Worm (Caenorhabditis elegans): ENCODE results near the gene C04C3.4.
A peak's percentile ranks its signal among the peaks of the same experiment; 100 is the strongest.

ce11 chrIV:3385337-3386215 lies 8.6 kb upstream of the C04C3.4 start, which contains the start of gene mai-2:
- TF ChIP-seq ztf-11 (tag; optimal IDR thresholded peaks at IDR 0.05) (no peak), nhr-25 (tag; optimal IDR thresholded peaks at IDR 0.05) (peak; percentile 20), ama-1 (optimal IDR thresholded peaks at IDR 0.05) (peak; percentile 52), egl-27 (tag; optimal IDR thresholded peaks at IDR 0.05) (no peak), ceh-16 (tag; optimal IDR thresholded peaks at IDR 0.05) (no peak), nhr-11 (tag; optimal IDR thresholded peaks at IDR 0.05) (no peak), nhr-237 (tag; optimal IDR thresholded peaks at IDR 0.05) (no peak), F13H6.1 (tag; optimal IDR thresholded peaks at IDR 0.05) (peak; percentile 51), R02D3.7 (tag; optimal IDR thresholded peaks at IDR 0.05) (no peak), lsy-2 (tag; optimal IDR thresholded peaks at IDR 0.05) (peak; percentile 75 to 81), unc-39 (tag; optimal IDR thresholded peaks at IDR 0.05) (no peak), mab-5 (tag; optimal IDR thresholded peaks at IDR 0.05) (no peak), nhr-6 (tag; optimal IDR thresholded peaks at IDR 0.05) (no peak)

Measured in whole organism, L2 larva.